Worm (Caenorhabditis elegans) whole organism, late embryonic: ENCODE data around the gene Y38F2AL.12.

Experiments
- ceh-2 ChIP-seq: sonication (generic microtip); optimal IDR thresholded peaks from 2 replicates; lab custom pipeline; 2016; ENCODE audit warnings: missing genotype, missing genetic modification characterization, missing compliant biosample characterization
- ceh-24 ChIP-seq: sonication (generic microtip); optimal IDR thresholded peaks from 2 replicates; lab custom pipeline; 2016; ENCODE audit warnings: mild to moderate bottlenecking, missing genetic modification characterization, missing compliant biosample characterization
- hlh-13 ChIP-seq: fragments of 200-800 bp; sonication (Bioruptor generic); optimal IDR thresholded peaks from 2 replicates; lab custom pipeline; 2018; ENCODE audit warnings: mild to moderate bottlenecking, missing genetic modification characterization, missing compliant biosample characterization
- nhr-232 ChIP-seq: sonication (generic microtip); optimal IDR thresholded peaks from 2 replicates; lab custom pipeline; 2016; ENCODE audit warnings: missing genetic modification characterization, missing compliant biosample characterization
- npax-4 ChIP-seq: sonication (generic microtip); optimal IDR thresholded peaks from 2 replicates; lab custom pipeline; 2016; ENCODE audit warnings: missing genetic modification characterization, missing compliant biosample characterization
- rnt-1 ChIP-seq: sonication (generic microtip); optimal IDR thresholded peaks from 2 replicates; lab custom pipeline; 2016; ENCODE audit warnings: missing genetic modification characterization, missing compliant biosample characterization
- sox-2 ChIP-seq: fragments of 200-800 bp; sonication (Bioruptor generic); IDR thresholded peaks from 2 replicates; pipeline ENCODE4 v1.3.6; 2022; ENCODE audit warnings: missing genetic modification reagents, missing genetic modification characterization, missing compliant biosample characterization
- unc-42 ChIP-seq: sonication (generic microtip); optimal IDR thresholded peaks from 2 replicates; lab custom pipeline; 2016; ENCODE audit warnings: missing genotype, missing genetic modification characterization, missing compliant biosample characterization
- unc-86 ChIP-seq: sonication (generic microtip); optimal IDR thresholded peaks from 2 replicates; lab custom pipeline; 2016; ENCODE audit warnings: missing genetic modification characterization, missing compliant biosample characterization

Y38F2AL.12 gene

DNA sequence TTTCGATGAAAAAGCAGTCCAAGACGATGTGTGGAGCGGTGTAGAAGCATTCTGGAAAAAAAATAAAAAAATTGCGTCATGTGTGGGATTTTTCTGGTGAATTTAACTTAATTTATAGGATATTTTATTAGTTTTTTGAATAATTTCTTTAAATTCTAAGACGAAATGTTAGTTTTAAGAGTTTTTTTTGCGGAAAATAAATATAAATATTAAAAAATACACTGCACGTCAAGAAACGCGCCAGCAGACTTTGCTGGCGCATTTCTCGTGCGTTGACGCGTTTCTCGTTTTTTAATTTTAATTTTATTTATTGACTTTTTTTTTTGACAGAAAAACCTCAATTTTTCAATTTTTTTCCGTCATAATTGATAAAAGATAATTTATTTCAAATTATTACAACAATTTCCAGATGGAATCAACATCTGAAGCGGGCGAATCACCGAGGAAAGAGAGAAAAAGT is 32.5 kb downstream of the Y38F2AL.12 start, which contains the start of the genes ppgn-1 and tftc-1:
Gene ppgn-1, minus strand, starts transcription at position 51 of the 460 bp plus-strand sequence.
Gene tftc-1, plus strand, starts transcription at position 410 of the 460 bp plus-strand sequence.
- TF ChIP-seq rnt-1 (no peak), npax-4 (no peak), ceh-24 (tag; lab: Kevin White, UChicago) (no peak), unc-42 (tag; lab: Kevin White, UChicago) (peak; percentile 21), ceh-2 (tag; lab: Kevin White, UChicago) (no peak), sox-2 (no peak), hlh-13 (no peak), nhr-232 (no peak), unc-86 (tag; lab: Kevin White, UChicago) (no peak)
